Fruit fly (Drosophila melanogaster) whole organism, embryonic: ENCODE measurements around the gene CG10132.

Experiments
- Adf1 ChIP-seq: fragments of 200-800 bp; sonication (Bioruptor generic); IDR thresholded peaks from 2 replicates; pipeline ENCODE4 v1.3.6; 2022; ENCODE audit warnings: missing biosample characterization, missing genetic modification characterization
- B-H2 ChIP-seq: fragments of 200-800 bp; sonication (Bioruptor generic); optimal IDR thresholded peaks from 2 replicates; lab custom pipeline; 2018; ENCODE audit warnings: missing biosample characterization, mild to moderate bottlenecking, missing genetic modification characterization
- BtbVII ChIP-seq: fragments of 200-800 bp; sonication (Bioruptor generic); optimal IDR thresholded peaks from 3 replicates; lab custom pipeline; 2017; ENCODE audit warnings: missing biosample characterization, mild to moderate bottlenecking, missing genetic modification characterization
- CG10147 ChIP-seq: fragments of 200-800 bp; sonication (Bioruptor generic); optimal IDR thresholded peaks from 2 replicates; lab custom pipeline; 2019; ENCODE audit warnings: missing biosample characterization, mild to moderate bottlenecking, missing genetic modification characterization, moderate library complexity
- CG11247 ChIP-seq: fragments of 200-800 bp; sonication (Bioruptor generic); IDR thresholded peaks from 2 replicates; pipeline ENCODE4 v1.3.6; 2022; ENCODE audit warnings: missing biosample characterization, missing genetic modification characterization
- CG11560 ChIP-seq: fragments of 200-800 bp; sonication (Bioruptor generic); IDR thresholded peaks from 3 replicates; pipeline ENCODE4 v1.3.6; 2022; ENCODE audit warnings: missing biosample characterization, missing genetic modification characterization
- CG12236 ChIP-seq: fragments of 200-800 bp; sonication (Bioruptor generic); optimal IDR thresholded peaks from 2 replicates; lab custom pipeline; 2016; ENCODE audit warnings: missing biosample characterization, missing genetic modification characterization
- CG13624 ChIP-seq: fragments of 200-800 bp; sonication (Bioruptor generic); optimal IDR thresholded peaks from 2 replicates; lab custom pipeline; 2016; ENCODE audit warnings: missing biosample characterization, missing genetic modification characterization
- CG13775 ChIP-seq: fragments of 200-800 bp; sonication (Bioruptor generic); optimal IDR thresholded peaks from 3 replicates; lab custom pipeline; 2017; ENCODE audit warnings: missing biosample characterization, mild to moderate bottlenecking, missing genetic modification characterization
- CG14965 ChIP-seq: fragments of 200-800 bp; sonication (Bioruptor generic); optimal IDR thresholded peaks from 2 replicates; lab custom pipeline; 2016; ENCODE audit warnings: missing biosample characterization, missing genetic modification characterization, borderline replicate concordance
- CG15696 ChIP-seq: fragments of 200-800 bp; sonication (Bioruptor generic); optimal IDR thresholded peaks from 2 replicates; lab custom pipeline; 2019; ENCODE audit warnings: missing biosample characterization, mild to moderate bottlenecking, missing genetic modification characterization, moderate library complexity
- CG17186 ChIP-seq: fragments of 200-800 bp; sonication (Bioruptor generic); optimal IDR thresholded peaks from 3 replicates; lab custom pipeline; 2017; ENCODE audit warnings: missing biosample characterization, missing genetic modification reagents, missing genetic modification characterization
- CG17359 ChIP-seq: fragments of 200-800 bp; sonication (Bioruptor generic); optimal IDR thresholded peaks from 3 replicates; lab custom pipeline; 2018; ENCODE audit warnings: missing biosample characterization, mild to moderate bottlenecking, missing genetic modification characterization, moderate library complexity
- CG1792 ChIP-seq: fragments of 200-800 bp; sonication (Bioruptor generic); optimal IDR thresholded peaks from 2 replicates; lab custom pipeline; 2016; ENCODE audit warnings: missing biosample characterization, missing genetic modification characterization
- CG32767 ChIP-seq: fragments of 200-800 bp; sonication (Bioruptor generic); IDR thresholded peaks from 2 replicates; pipeline ENCODE4 v1.3.6; 2022; ENCODE audit warnings: missing biosample characterization, missing genetic modification characterization
- CG4360 ChIP-seq: fragments of 200-800 bp; sonication (Bioruptor generic); IDR thresholded peaks from 2 replicates; pipeline ENCODE4 v1.3.6; 2022; ENCODE audit warnings: missing biosample characterization, missing genetic modification characterization
- CG5180 ChIP-seq: fragments of 200-800 bp; sonication (Bioruptor generic); optimal IDR thresholded peaks from 3 replicates; lab custom pipeline; 2017; ENCODE audit warnings: missing biosample characterization, missing genetic modification characterization, mild to moderate bottlenecking, moderate library complexity, missing genetic modification reagents
- CG8944 ChIP-seq: fragments of 200-800 bp; sonication (Bioruptor generic); optimal IDR thresholded peaks from 3 replicates; lab custom pipeline; 2016; ENCODE audit warnings: missing biosample characterization, missing genetic modification characterization
- CG9932 ChIP-seq: fragments of 200-800 bp; sonication (Bioruptor generic); IDR thresholded peaks from 2 replicates; pipeline ENCODE4 v1.3.6; 2022; ENCODE audit warnings: missing biosample characterization, missing genetic modification characterization
- CoRest ChIP-seq: fragments of 200-800 bp; sonication (Bioruptor generic); optimal IDR thresholded peaks from 3 replicates; lab custom pipeline; 2018; ENCODE audit warnings: missing biosample characterization, mild to moderate bottlenecking, missing genetic modification characterization, moderate library complexity
- Dek ChIP-seq: fragments of 200-800 bp; sonication (Bioruptor generic); optimal IDR thresholded peaks from 3 replicates; lab custom pipeline; 2019; ENCODE audit warnings: missing biosample characterization, mild to moderate bottlenecking, missing genetic modification characterization, moderate library complexity
- Dip3 ChIP-seq: fragments of 200-800 bp; sonication (Bioruptor generic); optimal IDR thresholded peaks from 3 replicates; lab custom pipeline; 2016; ENCODE audit warnings: missing biosample characterization, missing genetic modification characterization
- GATAe ChIP-seq: fragments of 200-800 bp; sonication (Bioruptor generic); conservative IDR thresholded peaks from 2 replicates; pipeline ENCODE4 v1.3.6; 2022; ENCODE audit warnings: missing biosample characterization, missing genetic modification characterization
- Gug ChIP-seq: fragments of 200-800 bp; sonication (Bioruptor generic); IDR thresholded peaks from 4 replicates; pipeline ENCODE4 v1.3.6; 2022; ENCODE audit warnings: missing biosample characterization, missing genetic modification characterization
- H15 ChIP-seq: fragments of 200-800 bp; sonication (Bioruptor generic); IDR thresholded peaks from 3 replicates; pipeline ENCODE4 v1.3.6; 2022; ENCODE audit warnings: missing biosample characterization, missing genetic modification characterization
- H2.0 ChIP-seq: fragments of 200-800 bp; sonication (Bioruptor generic); IDR thresholded peaks from 2 replicates; pipeline ENCODE4 v1.3.6; 2022; ENCODE audit warnings: missing biosample characterization, missing genetic modification characterization
- Hr51 ChIP-seq, 2 experiments: fragments of 200-800 bp; sonication (Bioruptor generic); optimal IDR thresholded peaks; 2 replicates in 1 of 2; 3 replicates in 1 of 2; lab custom pipeline; 2016 to 2018; ENCODE audit warnings: missing biosample characterization in 2 of 2, missing genetic modification characterization in 2 of 2, mild to moderate bottlenecking in 1 of 2, moderate library complexity in 1 of 2
- Lim3 ChIP-seq: fragments of 200-800 bp; sonication (Bioruptor generic); IDR thresholded peaks from 2 replicates; pipeline ENCODE4 v1.3.6; 2022; ENCODE audit warnings: missing biosample characterization, missing genetic modification characterization
- NC2β ChIP-seq: fragments of 200-800 bp; sonication (Bioruptor generic); optimal IDR thresholded peaks from 2 replicates; lab custom pipeline; 2016; ENCODE audit warnings: missing biosample characterization, missing genetic modification characterization
- NK7.1 ChIP-seq: fragments of 200-800 bp; sonication (Bioruptor generic); optimal IDR thresholded peaks from 3 replicates; lab custom pipeline; 2016; ENCODE audit warnings: missing biosample characterization, missing genetic modification characterization
- Optix ChIP-seq: fragments of 200-800 bp; sonication (Bioruptor generic); IDR thresholded peaks from 3 replicates; pipeline ENCODE4 v1.3.6; 2022; ENCODE audit warnings: missing biosample characterization, missing genetic modification characterization
- PHDP ChIP-seq: fragments of 200-800 bp; sonication (Bioruptor generic); optimal IDR thresholded peaks from 3 replicates; lab custom pipeline; 2018; ENCODE audit warnings: missing biosample characterization, mild to moderate bottlenecking, missing genetic modification characterization, moderate library complexity
- Rfx ChIP-seq: fragments of 200-800 bp; sonication (Bioruptor generic); IDR thresholded peaks from 2 replicates; pipeline ENCODE4 v1.3.6; 2022; ENCODE audit warnings: missing biosample characterization, missing genetic modification characterization
- Tbp ChIP-seq: fragments of >200 bp; optimal IDR thresholded peaks from 2 replicates; lab custom pipeline; 2018; ENCODE audit warnings: missing biosample characterization, missing genetic modification characterization
- bigmax ChIP-seq: fragments of 200-800 bp; sonication (Bioruptor generic); optimal IDR thresholded peaks from 2 replicates; lab custom pipeline; 2018; ENCODE audit warnings: missing biosample characterization, mild to moderate bottlenecking, missing genetic modification characterization
- btn ChIP-seq: fragments of 200-800 bp; sonication (Bioruptor generic); optimal IDR thresholded peaks from 2 replicates; lab custom pipeline; 2016; ENCODE audit warnings: missing biosample characterization, missing genetic modification characterization
- cad ChIP-seq: fragments of >200 bp; optimal IDR thresholded peaks from 2 replicates; lab custom pipeline; 2017; ENCODE audit warnings: missing biosample characterization, missing genetic modification characterization
- chif ChIP-seq, 2 experiments: fragments of 200-800 bp; sonication (Bioruptor generic); optimal IDR thresholded peaks; 3 replicates each; lab custom pipeline; 2016; ENCODE audit warnings: missing biosample characterization in 2 of 2, missing genetic modification characterization in 2 of 2
- dmrt99B ChIP-seq: fragments of 200-800 bp; sonication (Bioruptor generic); optimal IDR thresholded peaks from 2 replicates; lab custom pipeline; 2018; ENCODE audit warnings: missing biosample characterization, mild to moderate bottlenecking, missing genetic modification characterization, moderate library complexity
- emc ChIP-seq: fragments of 200-800 bp; sonication (Bioruptor generic); optimal IDR thresholded peaks from 2 replicates; lab custom pipeline; 2016; ENCODE audit warnings: missing biosample characterization, missing genetic modification characterization
- ems ChIP-seq: fragments of 200-800 bp; sonication (Bioruptor generic); optimal IDR thresholded peaks from 3 replicates; lab custom pipeline; 2016; ENCODE audit warnings: missing biosample characterization, missing genetic modification characterization
- fd102C ChIP-seq: fragments of 200-800 bp; sonication (Bioruptor generic); optimal IDR thresholded peaks from 2 replicates; lab custom pipeline; 2018; ENCODE audit warnings: missing biosample characterization, mild to moderate bottlenecking, missing genetic modification characterization, moderate library complexity
- fu2 ChIP-seq: fragments of 200-800 bp; sonication (Bioruptor generic); optimal IDR thresholded peaks from 2 replicates; lab custom pipeline; 2016; ENCODE audit warnings: missing biosample characterization, missing genetic modification characterization
- gcm2 ChIP-seq: fragments of 200-800 bp; sonication (Bioruptor generic); optimal IDR thresholded peaks from 2 replicates; lab custom pipeline; 2016; ENCODE audit warnings: missing biosample characterization, missing genetic modification characterization
- gem ChIP-seq: fragments of 200-800 bp; sonication (Bioruptor generic); optimal IDR thresholded peaks from 2 replicates; lab custom pipeline; 2019; ENCODE audit warnings: missing biosample characterization, mild to moderate bottlenecking, missing genetic modification characterization, moderate library complexity
- klu ChIP-seq: fragments of 200-800 bp; sonication (Bioruptor generic); IDR thresholded peaks from 2 replicates; pipeline ENCODE4 v1.3.6; 2022; ENCODE audit warnings: missing biosample characterization, missing genetic modification characterization
- knrl ChIP-seq: fragments of 200-800 bp; sonication (Bioruptor generic); IDR thresholded peaks from 3 replicates; pipeline ENCODE4 v1.3.6; 2022; ENCODE audit warnings: missing biosample characterization, missing genetic modification characterization; ENCODE audit not compliant: partially characterized antibody
- otp ChIP-seq: fragments of 200-800 bp; sonication (Bioruptor generic); IDR thresholded peaks from 3 replicates; pipeline ENCODE4, ENCODE4 v1.3.6; 2022; ENCODE audit warnings: missing biosample characterization, missing genetic modification characterization
- schlank ChIP-seq: fragments of 200-800 bp; sonication (Bioruptor generic); optimal IDR thresholded peaks from 2 replicates; lab custom pipeline; 2018; ENCODE audit warnings: missing biosample characterization, mild to moderate bottlenecking, missing genetic modification characterization
- sens-2 ChIP-seq: fragments of 200-800 bp; sonication (Bioruptor generic); IDR thresholded peaks from 2 replicates; pipeline ENCODE4 v1.3.6; 2022; ENCODE audit warnings: missing biosample characterization, missing genetic modification characterization

Gene CG10132

DNA sequence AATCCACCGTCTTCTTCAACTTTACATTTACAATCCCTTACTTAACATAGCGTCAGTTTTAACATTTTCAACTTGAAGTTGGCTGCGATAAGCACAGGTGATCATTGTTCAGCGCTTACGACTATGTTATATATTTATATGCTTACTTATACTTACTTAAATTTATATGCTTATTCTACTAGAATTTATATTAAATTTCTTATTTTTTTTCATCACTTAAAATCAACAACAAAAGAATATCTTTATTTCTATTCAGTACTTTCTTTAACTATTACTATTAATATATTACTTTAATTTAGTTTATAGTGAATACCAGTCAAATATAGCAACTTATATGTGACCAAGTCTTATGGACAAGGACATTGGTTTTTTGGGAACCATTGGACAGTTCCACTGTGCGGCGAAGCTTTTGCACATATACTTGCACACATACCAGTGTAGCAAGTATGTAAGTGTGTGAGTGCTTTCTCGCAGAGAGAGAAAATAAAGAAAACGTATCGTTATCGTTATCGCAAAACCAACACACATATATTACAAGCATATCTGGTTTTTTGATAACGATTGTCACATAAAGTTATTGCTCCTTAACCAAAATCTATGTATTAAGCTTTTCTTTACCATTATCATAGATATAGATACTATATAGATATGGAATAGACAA is 1.3 kb upstream of the CG10132 start, which contains the start of gene Hasp (continued):
- TF ChIP-seq CG11247 (GFP tag; lab: Robert Waterston, UW) (no peak), ems (GFP tag; lab: Kevin White, UChicago) (peak; percentile 49), BtbVII (GFP tag; lab: Kevin White, UChicago) (no peak), CG32767 (0 out of 2 replicates have a peak, but pooled peaks have one; percentile 23), H15 (GFP tag; lab: Robert Waterston, UW) (no peak), CG13775 (GFP tag; lab: Kevin White, UChicago) (peak; percentile 26), CG10147 (GFP tag; lab: Kevin White, UChicago) (peak; percentile 52), dmrt99B (tag; lab: Kevin White, UChicago) (no peak), CG13624 (GFP tag; lab: Kevin White, UChicago) (peak; percentile 35), Tbp (GFP tag; lab: Kevin White, UChicago) (no peak), H2.0 (0 out of 2 replicates have a peak, but pooled peaks have one; percentile 19), Optix (GFP tag; lab: Robert Waterston, UW) (no peak), NC2β (GFP tag; lab: Kevin White, UChicago) (no peak), CG15696 (tag; lab: Kevin White, UChicago) (no peak), CG12236 (GFP tag; lab: Kevin White, UChicago) (no peak), btn (GFP tag; lab: Kevin White, UChicago) (no peak), CG17359 (tag; lab: Kevin White, UChicago) (peak; percentile 70), sens-2 (GFP tag; lab: Robert Waterston, UW) (no peak), CG4360 (no peak), B-H2 (GFP tag; lab: Kevin White, UChicago) (peak; percentile 5), PHDP (tag; lab: Kevin White, UChicago) (peak; percentile 61), Dek (tag; lab: Kevin White, UChicago) (peak; percentile 18), CG17186 (GFP tag; lab: Kevin White, UChicago) (no peak), knrl (peak; percentile 46; the same call in 2 of the 3 replicates), otp (GFP tag; lab: Robert Waterston, UW) (no peak), bigmax (GFP tag; lab: Kevin White, UChicago) (no peak), CoRest (tag; lab: Kevin White, UChicago) (peak; percentile 56), CG11560 (tag; lab: Robert Waterston, UW) (no peak), Lim3 (no peak), fu2 (no peak), emc (GFP tag; lab: Kevin White, UChicago) (no peak), NK7.1 (no peak), CG9932 (peak; percentile 54), Dip3 (GFP tag; lab: Kevin White, UChicago) (peak; percentile 28), Gug (GFP tag; lab: Robert Waterston, UW) (peak; percentile 45; the same call in 2 of the 4 replicates), Hr51 (GFP tag; optimal IDR thresholded peaks at IDR 0.05; lab: Kevin White, UChicago) (peak in 1 of 2 experiments; percentile 70), chif (GFP tag; optimal IDR thresholded peaks at IDR 0.05; lab: Kevin White, UChicago) (no peak), CG1792 (no peak), CG8944 (GFP tag; lab: Kevin White, UChicago) (no peak), cad (GFP tag; lab: Kevin White, UChicago) (no peak), Rfx (GFP tag; lab: Robert Waterston, UW) (peak; percentile 67), fd102C (no peak), CG5180 (GFP tag; lab: Kevin White, UChicago) (no peak), CG14965 (GFP tag; lab: Kevin White, UChicago) (no peak), schlank (tag; lab: Kevin White, UChicago) (no peak), gem (tag; lab: Kevin White, UChicago) (no peak), klu (GFP tag; lab: Robert Waterston, UW) (no peak), Adf1 (GFP tag; lab: Robert Waterston, UW) (no peak), gcm2 (GFP tag; lab: Kevin White, UChicago) (no peak), GATAe (GFP tag; lab: Robert Waterston, UW) (no peak)
